Fruit fly (Drosophila melanogaster): ENCODE results near the gene Top1.

Top1 gene

DNA sequence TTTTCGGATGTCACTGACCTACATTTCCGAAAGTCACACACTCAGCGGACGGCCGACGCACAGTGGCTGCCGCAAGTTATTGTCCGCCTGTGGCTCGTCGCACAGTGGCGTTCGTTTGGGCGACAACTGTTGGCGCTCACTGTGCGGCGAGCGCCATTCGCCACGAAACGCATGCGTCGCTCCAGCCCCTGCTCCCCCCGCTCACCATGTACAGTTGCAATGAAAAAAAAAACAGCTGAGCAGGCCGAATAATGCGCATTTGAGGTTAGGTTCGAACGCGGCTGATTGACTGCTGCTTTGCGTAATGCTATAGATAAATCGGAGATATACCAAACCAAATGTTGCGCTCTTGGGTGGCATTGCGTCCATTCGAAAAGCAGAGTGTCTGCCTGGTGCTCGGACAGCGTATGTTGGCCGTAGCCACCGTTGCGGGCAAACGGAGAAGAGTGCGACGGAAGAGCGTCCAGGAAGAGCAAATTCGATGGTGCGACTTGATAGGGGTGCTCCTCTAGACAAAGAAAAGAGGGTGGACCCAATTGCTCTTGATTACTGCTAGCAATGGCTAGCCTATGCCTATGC lies 4.1 kb downstream of the Top1 start (continued):
- TF ChIP-seq NfI (GFP tag; optimal IDR thresholded peaks at IDR 0.05): peak; percentile 78
- peak; percentile 74 for TF ChIP-seq Max (GFP tag; optimal IDR thresholded peaks at IDR 0.05)
- TF ChIP-seq Bdp1 (GFP tag; optimal IDR thresholded peaks at IDR 0.05): peak; percentile 36
- TF ChIP-seq TFAM (GFP tag; optimal IDR thresholded peaks at IDR 0.05): no peak
- TF ChIP-seq Dad (GFP tag; optimal IDR thresholded peaks at IDR 0.05): peak; percentile 84
- peak; percentile 65 for TF ChIP-seq CG13287 (GFP tag; IDR thresholded peaks at IDR 0.05; ENCODE audit: partially characterized antibody)
- peak; percentile 85 for TF ChIP-seq dysf (GFP tag; IDR thresholded peaks at IDR 0.05)
- peak; percentile 52 for TF ChIP-seq CG12744 (GFP tag; optimal IDR thresholded peaks at IDR 0.05)
- peak; percentile 68 for TF ChIP-seq slp2 (GFP tag; optimal IDR thresholded peaks at IDR 0.05)
- peak; percentile 93 for TF ChIP-seq sens (GFP tag)
- peak; percentile 81 for TF ChIP-seq CG4730 (GFP tag; IDR thresholded peaks at IDR 0.05)
- peak; percentile 65 for TF ChIP-seq eyg (GFP tag; optimal IDR thresholded peaks at IDR 0.05)
- peak; percentile 86; the same call in 2 of the 3 replicates for TF ChIP-seq sr (GFP tag; IDR thresholded peaks at IDR 0.05)
- peak; percentile 90 for TF ChIP-seq Ada2b (GFP tag; IDR thresholded peaks at IDR 0.05)
- no peak for TF ChIP-seq zf30C (GFP tag; optimal IDR thresholded peaks at IDR 0.05)
- TF ChIP-seq mirr (GFP tag; optimal IDR thresholded peaks at IDR 0.05): peak; percentile 88
- TF ChIP-seq CG3163 (GFP tag; optimal IDR thresholded peaks at IDR 0.05): peak; percentile 82
- TF ChIP-seq gro (GFP tag; optimal IDR thresholded peaks at IDR 0.05): peak; percentile 87
- peak; percentile 37 for TF ChIP-seq CG15696 (tag; optimal IDR thresholded peaks at IDR 0.05)
- peak; percentile 94 for TF ChIP-seq Dbx (GFP tag; IDR thresholded peaks at IDR 0.05)
- TF ChIP-seq CG12155 (GFP tag; optimal IDR thresholded peaks at IDR 0.05): peak; percentile 79
- TF ChIP-seq lmd (GFP tag; IDR thresholded peaks at IDR 0.05): peak; percentile 88
- peak; percentile 85 for TF ChIP-seq Chrac-16 (GFP tag; optimal IDR thresholded peaks at IDR 0.05)
- peak; percentile 32 for TF ChIP-seq D19A (tag; optimal IDR thresholded peaks at IDR 0.05)
- peak; percentile 89 for TF ChIP-seq HmgD (GFP tag; optimal IDR thresholded peaks at IDR 0.05)
- no peak for TF ChIP-seq dati (GFP tag; IDR thresholded peaks at IDR 0.05)
- peak; percentile 78 for TF ChIP-seq CG10209 (GFP tag; optimal IDR thresholded peaks at IDR 0.05)
- peak; percentile 70 for TF ChIP-seq grau (tag; optimal IDR thresholded peaks at IDR 0.05)
- peak; percentile 64 for TF ChIP-seq CG10654 (GFP tag; optimal IDR thresholded peaks at IDR 0.05)
- TF ChIP-seq sqz (GFP tag; optimal IDR thresholded peaks at IDR 0.05): peak; percentile 98
- no peak for TF ChIP-seq Dip2 (GFP tag; IDR thresholded peaks at IDR 0.05)
- no peak for TF ChIP-seq hth (optimal IDR thresholded peaks at IDR 0.05)
- TF ChIP-seq inv (GFP tag; IDR thresholded peaks at IDR 0.05; ENCODE audit: partially characterized antibody): peak; percentile 44; the same call in 1 of the 2 replicates
- TF ChIP-seq cas (GFP tag; IDR thresholded peaks at IDR 0.05): peak; percentile 82
- TF ChIP-seq CG17568 (GFP tag; optimal IDR thresholded peaks at IDR 0.05): no peak
- TF ChIP-seq dm (GFP tag; optimal IDR thresholded peaks at IDR 0.05): peak; percentile 96
- peak; percentile 83 for TF ChIP-seq HLH54F (GFP tag; optimal IDR thresholded peaks at IDR 0.05)
- TF ChIP-seq Lpt (GFP tag; optimal IDR thresholded peaks at IDR 0.05): no peak
- peak; percentile 45 for TF ChIP-seq CG12299 (tag; optimal IDR thresholded peaks at IDR 0.05)
- TF ChIP-seq Hmr (GFP tag; optimal IDR thresholded peaks at IDR 0.05): peak; percentile 92
- peak; percentile 88 for TF ChIP-seq CG18599 (GFP tag; optimal IDR thresholded peaks at IDR 0.05)
- TF ChIP-seq btn (GFP tag; optimal IDR thresholded peaks at IDR 0.05): peak; percentile 65
- TF ChIP-seq HLH3B (GFP tag; IDR thresholded peaks at IDR 0.05): peak; percentile 86
- peak; percentile 55; the same call in 2 of the 3 replicates for TF ChIP-seq Opbp (GFP tag; IDR thresholded peaks at IDR 0.05; ENCODE audit: partially characterized antibody)
- TF ChIP-seq zen2 (GFP tag; IDR thresholded peaks at IDR 0.05; ENCODE audit: partially characterized antibody): peak; percentile 62; the same call in 2 of the 3 replicates
- TF ChIP-seq CG4328 (GFP tag; optimal IDR thresholded peaks at IDR 0.05): peak; percentile 84
- peak; percentile 67 for TF ChIP-seq Bgb (GFP tag; IDR thresholded peaks at IDR 0.05; ENCODE audit: partially characterized antibody)
- peak; percentile 66 for TF ChIP-seq sim (GFP tag; IDR thresholded peaks at IDR 0.05)
- TF ChIP-seq stc (GFP tag; IDR thresholded peaks at IDR 0.05): peak; percentile 71
- TF ChIP-seq CG2678 (tag; optimal IDR thresholded peaks at IDR 0.05): peak; percentile 72
- peak; percentile 63 for TF ChIP-seq wor (GFP tag; IDR thresholded peaks at IDR 0.05)
